Fruit fly (Drosophila melanogaster) whole organism, embryonic: Measurements from ENCODE around the gene CG3349.

ENCODE experiments used
- Aef1 ChIP-seq: fragments of 200-800 bp; sonication (Bioruptor generic); IDR thresholded peaks from 3 replicates; pipeline ENCODE4 v1.3.6; 2022; ENCODE audit warnings: missing biosample characterization, missing genetic modification characterization
- Atf-2 ChIP-seq: fragments of 200-800 bp; sonication (Bioruptor generic); optimal IDR thresholded peaks from 2 replicates; lab custom pipeline; 2016; ENCODE audit warnings: missing biosample characterization, missing genetic modification characterization
- Bdp1 ChIP-seq: fragments of 200-800 bp; sonication (Bioruptor generic); optimal IDR thresholded peaks from 3 replicates; lab custom pipeline; 2016; ENCODE audit warnings: missing biosample characterization, missing genetic modification characterization
- Bgb ChIP-seq: fragments of 200-800 bp; sonication (Bioruptor generic); IDR thresholded peaks from 2 replicates; pipeline ENCODE4 v1.3.6; 2022; ENCODE audit warnings: missing biosample characterization, missing genetic modification characterization; ENCODE audit not compliant: partially characterized antibody
- CG10209 ChIP-seq: fragments of 200-800 bp; sonication (Bioruptor generic); optimal IDR thresholded peaks from 3 replicates; lab custom pipeline; 2017; ENCODE audit warnings: missing biosample characterization, mild to moderate bottlenecking, missing genetic modification characterization, missing genetic modification reagents
- CG12155 ChIP-seq: fragments of 200-800 bp; sonication (Bioruptor generic); optimal IDR thresholded peaks from 3 replicates; lab custom pipeline; 2016; ENCODE audit warnings: missing biosample characterization, missing genetic modification characterization
- CG12744 ChIP-seq: fragments of 200-800 bp; sonication (Bioruptor generic); optimal IDR thresholded peaks from 2 replicates; lab custom pipeline; 2016; ENCODE audit warnings: missing biosample characterization, missing genetic modification characterization
- CG12769 ChIP-seq: fragments of 200-800 bp; sonication (Bioruptor generic); optimal IDR thresholded peaks from 2 replicates; lab custom pipeline; 2019; ENCODE audit warnings: missing biosample characterization, mild to moderate bottlenecking, missing genetic modification characterization, moderate library complexity
- CG13123 ChIP-seq: fragments of 200-800 bp; sonication (Bioruptor generic); optimal IDR thresholded peaks from 2 replicates; lab custom pipeline; 2016; ENCODE audit warnings: missing biosample characterization, missing genetic modification characterization
- CG13287 ChIP-seq: fragments of 200-800 bp; sonication (Bioruptor generic); IDR thresholded peaks from 2 replicates; pipeline ENCODE4 v1.3.6; 2022; ENCODE audit warnings: missing biosample characterization, missing genetic modification characterization; ENCODE audit not compliant: partially characterized antibody
- CG15269 ChIP-seq: fragments of 200-800 bp; sonication (Bioruptor generic); optimal IDR thresholded peaks from 2 replicates; lab custom pipeline; 2018; ENCODE audit warnings: missing biosample characterization, mild to moderate bottlenecking, missing genetic modification characterization, moderate library complexity
- CG15601 ChIP-seq: fragments of 200-800 bp; sonication (Bioruptor generic); optimal IDR thresholded peaks from 3 replicates; lab custom pipeline; 2019; ENCODE audit warnings: missing biosample characterization, mild to moderate bottlenecking, missing genetic modification characterization, moderate library complexity
- CG17328 ChIP-seq: fragments of 200-800 bp; sonication (Bioruptor generic); IDR thresholded peaks from 2 replicates; pipeline ENCODE4 v1.3.6; 2022; ENCODE audit warnings: missing biosample characterization, missing genetic modification characterization
- CG17359 ChIP-seq: fragments of 200-800 bp; sonication (Bioruptor generic); optimal IDR thresholded peaks from 3 replicates; lab custom pipeline; 2018; ENCODE audit warnings: missing biosample characterization, mild to moderate bottlenecking, missing genetic modification characterization, moderate library complexity
- CG17361 ChIP-seq: fragments of 200-800 bp; sonication (Bioruptor generic); IDR thresholded peaks from 3 replicates; pipeline ENCODE4 v1.3.6; 2022; ENCODE audit warnings: missing biosample characterization, missing genetic modification characterization
- CG17612 ChIP-seq: fragments of 200-800 bp; sonication (Bioruptor generic); IDR thresholded peaks from 2 replicates; pipeline ENCODE4 v1.3.6; 2022; ENCODE audit warnings: missing biosample characterization, missing genetic modification characterization
- CG18011 ChIP-seq: fragments of 200-800 bp; sonication (Bioruptor generic); optimal IDR thresholded peaks from 2 replicates; lab custom pipeline; 2017; ENCODE audit warnings: missing biosample characterization, missing genetic modification characterization, mild to moderate bottlenecking, moderate library complexity, missing genotype
- CG18764 ChIP-seq: fragments of 200-800 bp; sonication (Bioruptor generic); optimal IDR thresholded peaks from 3 replicates; lab custom pipeline; 2016; ENCODE audit warnings: missing biosample characterization, missing genetic modification characterization
- CG3065 ChIP-seq: fragments of 200-800 bp; sonication (Bioruptor generic); optimal IDR thresholded peaks from 2 replicates; lab custom pipeline; 2016; ENCODE audit warnings: missing biosample characterization, missing genetic modification characterization
- CG31365 ChIP-seq: fragments of 200-800 bp; sonication (Bioruptor generic); optimal IDR thresholded peaks from 2 replicates; lab custom pipeline; 2018; ENCODE audit warnings: missing biosample characterization, mild to moderate bottlenecking, missing genetic modification characterization
- CG31441 ChIP-seq: fragments of 200-800 bp; sonication (Bioruptor generic); IDR thresholded peaks from 2 replicates; pipeline ENCODE4 v1.3.6; 2022; ENCODE audit warnings: missing biosample characterization, missing genetic modification characterization
- CG4820 ChIP-seq: fragments of 200-800 bp; sonication (Bioruptor generic); optimal IDR thresholded peaks from 3 replicates; lab custom pipeline; 2016; ENCODE audit warnings: missing biosample characterization, missing genetic modification characterization
- CG6765 ChIP-seq: fragments of 200-800 bp; sonication (Bioruptor generic); optimal IDR thresholded peaks from 3 replicates; lab custom pipeline; 2017; ENCODE audit warnings: missing biosample characterization, mild to moderate bottlenecking, missing genetic modification characterization
- CG6854 ChIP-seq: fragments of 200-800 bp; sonication (Bioruptor generic); optimal IDR thresholded peaks from 3 replicates; lab custom pipeline; 2017; ENCODE audit warnings: missing biosample characterization, mild to moderate bottlenecking, missing genetic modification characterization
- CG7928 ChIP-seq: fragments of 200-800 bp; sonication (Bioruptor generic); optimal IDR thresholded peaks from 2 replicates; lab custom pipeline; 2017; ENCODE audit warnings: missing biosample characterization, mild to moderate bottlenecking, missing genetic modification characterization
- CrebB ChIP-seq: fragments of 200-800 bp; sonication (Bioruptor generic); optimal IDR thresholded peaks from 3 replicates; lab custom pipeline; 2018; ENCODE audit warnings: missing biosample characterization, mild to moderate bottlenecking, missing genetic modification characterization
- Deaf1 ChIP-seq: fragments of 200-800 bp; optimal IDR thresholded peaks from 3 replicates; lab custom pipeline; 2019; ENCODE audit warnings: missing biosample characterization, mild to moderate bottlenecking, missing genetic modification characterization, moderate library complexity
- Dip2 ChIP-seq: fragments of 200-800 bp; sonication (Bioruptor generic); IDR thresholded peaks from 2 replicates; pipeline ENCODE4 v1.3.6; 2022; ENCODE audit warnings: missing biosample characterization, missing genetic modification characterization
- Lim3 ChIP-seq: fragments of 200-800 bp; sonication (Bioruptor generic); IDR thresholded peaks from 2 replicates; pipeline ENCODE4 v1.3.6; 2022; ENCODE audit warnings: missing biosample characterization, missing genetic modification characterization
- Med ChIP-seq: fragments of 200-800 bp; sonication (Bioruptor generic); peaks from one replicate; lab custom pipeline; 2016; ENCODE audit warnings: missing biosample characterization, missing genetic modification characterization, mild to moderate bottlenecking, inconsistent platforms, moderate library complexity
- NC2α ChIP-seq: fragments of 200-800 bp; sonication (Bioruptor generic); optimal IDR thresholded peaks from 2 replicates; lab custom pipeline; 2016; ENCODE audit warnings: missing biosample characterization, missing genetic modification characterization
- NK7.1 ChIP-seq: fragments of 200-800 bp; sonication (Bioruptor generic); optimal IDR thresholded peaks from 3 replicates; lab custom pipeline; 2016; ENCODE audit warnings: missing biosample characterization, missing genetic modification characterization
- Nf-YB ChIP-seq: fragments of 200-800 bp; sonication (Bioruptor generic); optimal IDR thresholded peaks from 3 replicates; lab custom pipeline; 2019; ENCODE audit warnings: missing biosample characterization, mild to moderate bottlenecking, missing genetic modification characterization, moderate library complexity
- Ptx1 ChIP-seq: fragments of 200-800 bp; sonication (Bioruptor generic); IDR thresholded peaks from 2 replicates; pipeline ENCODE4 v1.3.6; 2022; ENCODE audit warnings: missing biosample characterization, missing genetic modification characterization
- Stat92E ChIP-seq, 3 experiments: fragments of >200 bp in 2 of 3; fragments of 200-800 bp in 1 of 3; sonication (Bioruptor generic) in 1 of 3; optimal IDR thresholded peaks; 2 replicates each; lab custom pipeline; 2017 to 2019; ENCODE audit warnings: missing biosample characterization in 3 of 3, missing genetic modification characterization in 3 of 3, mild to moderate bottlenecking in 1 of 3, moderate library complexity in 1 of 3
- bab2 ChIP-seq: fragments of 200-800 bp; sonication (Bioruptor generic); optimal IDR thresholded peaks from 2 replicates; lab custom pipeline; 2016; ENCODE audit warnings: missing biosample characterization, missing genetic modification characterization
- bsh ChIP-seq, 2 experiments: fragments of 200-800 bp; sonication (Bioruptor generic); optimal IDR thresholded peaks; 2 replicates each; lab custom pipeline; 2017 to 2018; ENCODE audit warnings: mild to moderate bottlenecking in 2 of 2, missing biosample characterization in 2 of 2, missing genetic modification characterization in 2 of 2, moderate library complexity in 1 of 2
- disco-r ChIP-seq: fragments of 200-800 bp; sonication (Bioruptor generic); optimal IDR thresholded peaks from 2 replicates; lab custom pipeline; 2016; ENCODE audit warnings: missing biosample characterization, missing genetic modification characterization
- jigr1 ChIP-seq: fragments of 200-800 bp; sonication (Bioruptor generic); IDR thresholded peaks from 3 replicates; pipeline ENCODE4 v1.3.6; 2022; ENCODE audit warnings: missing biosample characterization, missing genetic modification characterization
- lilli ChIP-seq: fragments of 200-800 bp; sonication (Bioruptor generic); optimal IDR thresholded peaks from 3 replicates; lab custom pipeline; 2016; ENCODE audit warnings: missing biosample characterization, missing genetic modification characterization
- lov ChIP-seq, 2 experiments: fragments of 200-800 bp in 1 of 2; fragments of >200 bp in 1 of 2; sonication (Bioruptor generic) in 1 of 2; IDR thresholded peaks in 1 of 2; optimal IDR thresholded peaks in 1 of 2; 2 replicates in 1 of 2; 3 replicates in 1 of 2; pipeline versions ENCODE4 v1.3.6 to Lab custom; 2017 to 2022; ENCODE audit warnings: missing biosample characterization in 1 of 2, missing genetic modification characterization in 1 of 2
- mld ChIP-seq: fragments of 200-800 bp; sonication (Bioruptor generic); IDR thresholded peaks from 3 replicates; pipeline ENCODE4 v1.3.6; 2022; ENCODE audit warnings: missing biosample characterization, missing genetic modification characterization; ENCODE audit not compliant: partially characterized antibody
- p53 ChIP-seq: fragments of 200-800 bp; sonication (Bioruptor generic); optimal IDR thresholded peaks from 2 replicates; lab custom pipeline; 2016; ENCODE audit warnings: missing biosample characterization, missing genetic modification characterization
- sens-2 ChIP-seq: fragments of 200-800 bp; sonication (Bioruptor generic); IDR thresholded peaks from 2 replicates; pipeline ENCODE4 v1.3.6; 2022; ENCODE audit warnings: missing biosample characterization, missing genetic modification characterization

Gene CG3349

DNA sequence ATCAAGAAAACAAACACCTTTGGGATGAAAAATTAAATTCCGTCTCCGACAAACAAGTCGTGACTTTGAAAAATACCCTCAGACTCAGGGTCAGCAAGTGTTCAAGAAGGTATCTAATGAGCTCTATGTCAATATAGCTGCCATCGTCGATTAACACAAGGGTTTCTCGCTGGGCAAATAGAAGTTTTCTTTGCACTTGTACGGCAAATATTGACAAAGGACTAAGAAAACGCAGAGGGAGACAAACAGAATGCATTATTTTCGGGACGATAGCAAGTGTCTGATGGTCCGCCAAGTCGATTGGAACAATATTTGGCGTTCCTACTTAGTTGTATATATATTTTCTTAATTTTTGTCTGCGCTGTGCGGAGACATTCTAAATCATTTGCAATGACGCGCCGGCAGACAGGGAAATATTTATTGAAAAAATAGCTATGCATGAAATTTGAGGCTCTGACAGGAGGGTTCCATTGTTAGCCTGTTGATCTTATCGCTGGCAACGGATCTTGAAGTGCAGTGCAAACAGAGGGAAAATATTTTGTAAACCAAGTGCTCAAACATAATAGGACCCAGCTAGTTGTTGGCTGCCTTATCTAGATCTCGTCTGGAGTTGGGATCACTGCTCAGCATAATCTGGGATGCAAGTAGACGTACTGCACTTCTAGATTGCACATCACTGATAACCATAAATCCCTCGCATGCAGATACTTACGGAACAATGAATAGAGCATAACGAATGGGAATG lies 23.0 kb upstream of the CG3349 start (continued):
- no peak for TF ChIP-seq Deaf1 (tag; lab: Kevin White, UChicago)
- no peak for TF ChIP-seq bab2 (GFP tag; lab: Kevin White, UChicago)
- TF ChIP-seq CG12744 (GFP tag; lab: Kevin White, UChicago): peak; percentile 58
- peak; percentile 26 for TF ChIP-seq NK7.1 (GFP tag; lab: Kevin White, UChicago)
- no peak for TF ChIP-seq mld (GFP tag; lab: Robert Waterston, UW)
- TF ChIP-seq CG31365 (tag; lab: Kevin White, UChicago): no peak
- no peak for TF ChIP-seq lov (optimal IDR thresholded peaks at IDR 0.05; lab: Kevin White, UChicago)
- 0 out of 3 replicates have a peak, but pooled peaks have one; percentile 7 for TF ChIP-seq lov (GFP tag; IDR thresholded peaks at IDR 0.05; lab: Robert Waterston, UW)
- TF ChIP-seq p53 (GFP tag; lab: Kevin White, UChicago): no peak
- TF ChIP-seq Bgb: no peak
- TF ChIP-seq CG13287 (GFP tag; lab: Robert Waterston, UW): no peak
- TF ChIP-seq CG15269: no peak
- TF ChIP-seq Aef1: no peak
- no peak for TF ChIP-seq Med
- TF ChIP-seq CG13123 (GFP tag; lab: Kevin White, UChicago): peak; percentile 29
- TF ChIP-seq CG18764 (GFP tag; lab: Kevin White, UChicago): peak; percentile 35
- TF ChIP-seq CG17328 (GFP tag; lab: Robert Waterston, UW): peak; percentile 42; the same call in 1 of the 2 replicates
- TF ChIP-seq bsh (GFP tag; optimal IDR thresholded peaks at IDR 0.05; lab: Kevin White, UChicago): no peak
- no peak for TF ChIP-seq CG17359
- TF ChIP-seq CG6854 (GFP tag; lab: Kevin White, UChicago): no peak
- TF ChIP-seq Stat92E (GFP tag; optimal IDR thresholded peaks at IDR 0.05; lab: Kevin White, UChicago): no peak
- TF ChIP-seq sens-2 (GFP tag; lab: Robert Waterston, UW): no peak
- no peak for TF ChIP-seq lilli (GFP tag; lab: Kevin White, UChicago)
- peak; percentile 52 for TF ChIP-seq CG31441 (GFP tag; lab: Robert Waterston, UW)
- TF ChIP-seq CG12769: no peak
- no peak for TF ChIP-seq jigr1
- TF ChIP-seq Ptx1 (GFP tag; lab: Robert Waterston, UW): no peak
- no peak for TF ChIP-seq Dip2
- peak; percentile 14 for TF ChIP-seq NC2α (GFP tag; lab: Kevin White, UChicago)
- TF ChIP-seq Atf-2 (GFP tag; lab: Kevin White, UChicago): peak; percentile 21
- peak; percentile 16 for TF ChIP-seq CrebB
- peak; percentile 72 for TF ChIP-seq CG10209 (GFP tag; lab: Kevin White, UChicago)
- TF ChIP-seq Lim3 (GFP tag; lab: Robert Waterston, UW): no peak
- TF ChIP-seq Bdp1 (GFP tag; lab: Kevin White, UChicago): no peak
- no peak for TF ChIP-seq disco-r
- peak; percentile 37 for TF ChIP-seq CG15601 (tag; lab: Kevin White, UChicago)
- TF ChIP-seq CG7928 (GFP tag; lab: Kevin White, UChicago): no peak
- peak; percentile 25 for TF ChIP-seq CG4820 (GFP tag; lab: Kevin White, UChicago)
- TF ChIP-seq CG17361 (GFP tag; lab: Robert Waterston, UW): peak; percentile 42; the same call in 2 of the 3 replicates
- peak; percentile 57 for TF ChIP-seq Nf-YB (GFP tag; lab: Kevin White, UChicago)
- TF ChIP-seq CG12155 (GFP tag; lab: Kevin White, UChicago): no peak
- no peak for TF ChIP-seq CG3065 (GFP tag; lab: Kevin White, UChicago)
- TF ChIP-seq CG18011 (GFP tag; lab: Kevin White, UChicago): no peak
- no peak for TF ChIP-seq CG6765 (GFP tag; lab: Kevin White, UChicago)
- TF ChIP-seq CG17612: no peak
